Fruit fly (Drosophila melanogaster): ENCODE measurements around the gene MAPk-Ak2.

- no peak for TF ChIP-seq CG8632 (GFP tag; optimal IDR thresholded peaks at IDR 0.05)
- no peak for TF ChIP-seq Sox14 (GFP tag; optimal IDR thresholded peaks at IDR 0.05)
- TF ChIP-seq CG9139 (GFP tag; optimal IDR thresholded peaks at IDR 0.05), result no peak
- TF ChIP-seq Blimp-1 (GFP tag; optimal IDR thresholded peaks at IDR 0.05), result peak; percentile 90
- no peak for TF ChIP-seq fd59A (GFP tag; optimal IDR thresholded peaks at IDR 0.05)
- TF ChIP-seq pdm3 (GFP tag; optimal IDR thresholded peaks at IDR 0.05), result no peak
- no peak for TF ChIP-seq Sox102F (GFP tag; optimal IDR thresholded peaks at IDR 0.05)
- TF ChIP-seq topi (GFP tag; optimal IDR thresholded peaks at IDR 0.05), result no peak
- no peak for TF ChIP-seq CG6808 (GFP tag; optimal IDR thresholded peaks at IDR 0.05)
These were observed 8.4 kb upstream of the MAPk-Ak2 start for dm6 chrX:5772409-5772808.

Data from whole organism, prepupa.